Fruit fly (Drosophila melanogaster): ENCODE data around the gene CG46463.
A peak's percentile ranks its signal among the peaks of the same experiment; 100 is the strongest.

CG46463 gene

DNA sequence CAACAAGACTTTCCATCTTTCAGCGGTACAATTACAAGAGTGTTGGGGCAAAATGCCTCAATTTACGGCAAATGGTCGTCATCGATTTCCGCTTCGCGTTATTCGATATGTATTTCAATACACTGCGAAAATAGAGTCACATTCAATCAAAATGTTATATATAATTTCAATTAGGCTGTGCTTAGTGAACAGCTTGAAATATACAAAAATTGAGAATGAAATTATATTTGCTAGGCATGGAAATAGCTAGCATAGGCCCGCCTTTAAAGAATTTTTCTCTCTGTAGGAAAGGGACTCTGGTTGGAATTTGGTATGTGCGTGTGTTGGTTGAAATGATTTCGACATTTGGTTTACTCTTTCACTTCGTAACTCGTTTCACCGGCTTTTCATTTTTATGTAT lies 18.4 kb downstream of the CG46463 start:
- TF ChIP-seq noc (tag; optimal IDR thresholded peaks at IDR 0.05): no peak

DNA sequence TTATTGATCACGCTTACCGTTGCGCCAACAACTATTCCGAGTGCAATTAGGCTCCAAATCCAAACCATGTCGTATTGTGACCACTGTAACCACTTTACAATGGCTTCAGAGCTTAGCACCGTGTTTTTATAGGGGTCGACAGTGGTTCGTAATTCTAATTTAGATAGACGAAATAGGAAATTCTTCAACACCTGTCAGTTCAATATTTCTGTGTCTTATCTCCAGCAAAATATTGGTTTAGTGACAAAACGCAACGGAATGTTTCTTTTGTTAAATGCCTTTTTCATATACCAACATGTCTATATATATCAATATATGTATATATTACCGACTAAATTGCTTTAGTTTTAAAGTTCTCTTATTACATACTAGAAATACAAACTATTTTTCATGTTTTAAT lies 23.4 kb downstream of the CG46463 start, which contains the start of gene CG43074:
Gene CG43074 (minus strand): TSS at position 101 of the 400 bp plus-strand sequence.
- TF ChIP-seq noc (tag; optimal IDR thresholded peaks at IDR 0.05): no peak

DNA sequence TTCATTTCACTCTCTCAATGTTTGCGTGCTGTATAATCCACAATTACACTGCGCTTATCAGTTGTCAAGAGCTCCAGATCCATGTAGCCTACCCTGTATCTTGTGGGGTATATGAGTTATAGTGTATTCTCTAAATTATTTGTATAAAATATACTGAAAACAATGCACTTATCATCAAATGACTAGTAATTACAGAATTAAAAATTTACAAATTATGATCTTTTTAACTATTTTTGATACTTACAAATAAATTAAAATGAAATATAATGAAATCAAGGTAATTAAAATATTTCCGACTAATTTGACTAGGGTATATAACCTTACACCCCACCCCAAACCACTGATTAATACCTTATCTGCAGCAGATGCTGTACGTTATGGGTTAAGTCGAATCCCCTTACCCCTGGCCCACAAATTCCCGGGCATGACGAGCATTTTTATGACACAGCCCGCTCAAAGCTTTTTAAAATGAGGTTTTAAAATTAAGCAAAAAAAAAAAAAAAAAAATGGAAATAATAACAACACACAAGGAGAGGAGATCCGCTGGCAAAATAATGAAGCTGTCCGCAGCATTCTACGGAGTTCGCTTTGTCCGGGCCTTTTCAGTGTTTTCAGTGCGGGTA lies 24.1 kb downstream of the CG46463 start:
- peak; percentile 81 for TF ChIP-seq noc (tag; optimal IDR thresholded peaks at IDR 0.05)

dm6 chr3L:3492116-3492747 lies 31.1 kb downstream of the CG46463 start:
- TF ChIP-seq noc (tag; optimal IDR thresholded peaks at IDR 0.05): no peak

- TF ChIP-seq noc (tag; optimal IDR thresholded peaks at IDR 0.05): no peak
Measured at dm6 chr3L:3496593-3496992, 35.5 kb downstream of the CG46463 start.

DNA sequence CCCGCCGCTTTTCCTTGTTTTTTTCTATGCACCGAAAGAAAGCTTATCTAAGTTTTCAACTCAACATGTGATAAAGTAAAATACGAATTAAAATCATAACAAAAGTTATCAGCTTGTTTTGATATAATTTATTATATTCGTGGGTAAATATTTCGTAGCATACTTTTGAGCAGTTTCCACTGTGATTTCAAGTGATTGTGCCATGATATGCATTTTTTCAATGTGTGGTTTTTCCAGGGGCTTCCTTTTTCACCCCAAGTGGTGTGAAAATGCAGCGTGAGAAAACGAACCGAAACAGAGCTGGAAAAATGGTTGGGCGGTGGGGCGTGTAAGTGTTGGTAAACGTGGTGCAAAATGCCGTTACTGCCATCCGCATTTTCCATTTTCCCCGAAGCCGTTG lies 42.1 kb downstream of the CG46463 start:
- no peak for TF ChIP-seq noc (tag; optimal IDR thresholded peaks at IDR 0.05)

dm6 chr3L:3512567-3512966 lies 51.5 kb downstream of the CG46463 start, which contains the start of gene ImpE2:
ImpE2 (minus strand) TSS chr3L:3512681.
- TF ChIP-seq noc (tag; optimal IDR thresholded peaks at IDR 0.05): no peak

dm6 chr3L:3512998-3513397 lies 51.9 kb downstream of the CG46463 start:
- no peak for TF ChIP-seq noc (tag; optimal IDR thresholded peaks at IDR 0.05)

DNA sequence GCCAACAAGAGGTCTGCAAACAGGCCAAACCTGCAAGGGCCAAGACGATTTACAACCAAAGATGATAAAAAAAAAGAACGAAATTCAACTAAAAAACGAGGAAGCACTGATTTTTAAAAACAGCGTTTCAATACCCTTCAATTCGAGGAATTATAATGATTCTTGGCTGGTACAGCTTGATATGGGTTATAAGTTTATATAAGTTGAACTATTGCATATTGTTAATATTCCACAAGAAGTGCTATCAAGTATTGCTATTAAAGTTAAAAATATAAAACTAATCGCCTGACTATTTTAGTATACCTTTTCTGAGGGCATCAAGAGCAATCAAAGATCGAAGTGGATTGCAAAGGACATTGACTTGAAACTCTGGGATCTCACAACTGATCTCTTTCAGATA lies 52.9 kb downstream of the CG46463 start:
- no peak for TF ChIP-seq noc (tag; optimal IDR thresholded peaks at IDR 0.05)

DNA sequence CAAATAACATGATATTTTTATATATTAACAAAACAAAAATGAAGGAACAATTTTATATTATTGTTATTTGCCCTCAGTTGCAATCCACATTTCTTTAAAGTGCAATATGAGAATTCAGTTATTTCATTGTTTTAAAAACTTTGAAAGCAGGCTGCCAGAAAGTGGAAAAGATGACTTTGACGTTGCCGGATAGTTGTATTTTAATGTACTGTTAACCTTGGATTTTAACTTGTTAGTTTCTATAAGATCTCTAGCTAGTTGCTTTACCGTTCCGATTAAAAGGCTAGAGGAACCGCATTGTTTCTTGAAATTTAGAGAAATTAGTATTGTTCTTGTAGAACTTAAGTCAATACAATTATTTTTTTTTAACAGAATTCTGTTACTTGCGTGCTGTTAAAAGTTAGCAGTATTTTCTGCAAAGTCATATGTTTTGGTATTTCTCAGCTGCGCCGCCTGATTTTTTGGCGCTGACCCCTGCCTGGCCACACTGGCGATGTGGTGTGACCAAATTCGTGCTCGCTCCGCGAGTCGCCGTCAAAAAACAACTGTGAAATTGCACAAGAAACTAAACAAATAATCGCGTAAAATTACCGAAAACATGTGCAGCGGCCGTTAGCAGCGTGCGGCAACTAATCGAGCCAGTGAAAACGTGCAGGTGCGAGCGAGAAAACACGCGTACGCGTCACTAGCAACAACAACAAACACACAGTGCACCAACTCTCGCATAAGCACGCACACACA lies 54.3 kb downstream of the CG46463 start, which contains the start of gene Eip63E:
Gene Eip63E (plus strand): TSS at position 472 of the 741 bp plus-strand sequence.
- TF ChIP-seq noc (tag; optimal IDR thresholded peaks at IDR 0.05): no peak

Data from whole organism, larva.